Worm (Caenorhabditis elegans) whole organism, L3 larva: ENCODE data around the gene ZK6.6.

Source experiments
- lin-39 ChIP-seq: fragments of 150-350 bp; optimal IDR thresholded peaks from 2 replicates; lab custom pipeline; 2018; ENCODE audit warnings: missing biosample characterization, missing genetic modification reagents, missing genetic modification characterization
- mdl-1 ChIP-seq: fragments of 150-350 bp; optimal IDR thresholded peaks from 2 replicates; lab custom pipeline; 2014; ENCODE audit warnings: missing biosample characterization, missing genetic modification characterization
- pha-4 ChIP-seq: fragments of 150-350 bp; optimal IDR thresholded peaks from 2 replicates; lab custom pipeline; 2014; ENCODE audit warnings: missing biosample characterization, missing genetic modification reagents, missing genetic modification characterization
- snpc-4 ChIP-seq: fragments of 150-350 bp; optimal IDR thresholded peaks from 2 replicates; lab custom pipeline; 2014; ENCODE audit warnings: missing biosample characterization, missing genetic modification characterization
- unc-62 ChIP-seq: fragments of 150-350 bp; sonication (generic microtip); optimal IDR thresholded peaks from 4 replicates; lab custom pipeline; 2014; ENCODE audit warnings: missing biosample characterization, missing genetic modification reagents, missing genetic modification characterization

ce11 chrV:356959-357702 is 31.4 kb upstream of the ZK6.6 start:
- TF ChIP-seq lin-39 (tag; lab: Kevin White, UChicago) = no peak
- TF ChIP-seq mdl-1 (tag; lab: Kevin White, UChicago) = no peak
- TF ChIP-seq snpc-4 = no peak
- no peak for TF ChIP-seq unc-62
- TF ChIP-seq pha-4 (tag; lab: Kevin White, UChicago) = no peak
